Fruit fly (Drosophila melanogaster): Measurements from ENCODE around the gene CG8004.

Gene CG8004

dm6 chr3L:19906780-19907705 is 21.3 kb downstream of the CG8004 start (continued):
- TF ChIP-seq CG1792 (GFP tag; optimal IDR thresholded peaks at IDR 0.05) = peak; percentile 64
- no peak for TF ChIP-seq CG17186 (GFP tag; optimal IDR thresholded peaks at IDR 0.05)
- no peak for TF ChIP-seq ham (GFP tag; IDR thresholded peaks at IDR 0.05)
- TF ChIP-seq CTCF (GFP tag; optimal IDR thresholded peaks at IDR 0.05) = peak; percentile 16
- no peak for TF ChIP-seq CG8478 (optimal IDR thresholded peaks at IDR 0.05)
- peak; percentile 52 for TF ChIP-seq Asciz (GFP tag; optimal IDR thresholded peaks at IDR 0.05)
- peak; percentile 71 for TF ChIP-seq oc (tag; optimal IDR thresholded peaks at IDR 0.05)
- TF ChIP-seq tna (GFP tag; IDR thresholded peaks at IDR 0.05; ENCODE audit: partially characterized antibody) = no peak
- no peak for TF ChIP-seq amos (GFP tag; IDR thresholded peaks at IDR 0.05; ENCODE audit: partially characterized antibody)
- TF ChIP-seq CG5180 (GFP tag; optimal IDR thresholded peaks at IDR 0.05) = peak; percentile 50
- no peak for TF ChIP-seq gt (GFP tag; IDR thresholded peaks at IDR 0.05)
- no peak for TF ChIP-seq sna (GFP tag; IDR thresholded peaks at IDR 0.05; ENCODE audit: partially characterized antibody)
- TF ChIP-seq D19B (GFP tag; optimal IDR thresholded peaks at IDR 0.05) = no peak
- TF ChIP-seq dmrt11E (tag; optimal IDR thresholded peaks at IDR 0.05) = peak; percentile 52
- TF ChIP-seq nerfin-1 (tag; optimal IDR thresholded peaks at IDR 0.05) = peak; percentile 46
- TF ChIP-seq CG2129 (GFP tag; IDR thresholded peaks at IDR 0.05; ENCODE audit: partially characterized antibody) = no peak
- TF ChIP-seq Dp (GFP tag; optimal IDR thresholded peaks at IDR 0.05) = no peak
- TF ChIP-seq CG10321 (GFP tag; IDR thresholded peaks at IDR 0.05) = peak; percentile 92
- TF ChIP-seq Xbp1 (GFP tag; optimal IDR thresholded peaks at IDR 0.05) = no peak
- peak; percentile 74 for TF ChIP-seq peb (GFP tag; IDR thresholded peaks at IDR 0.05)
- TF ChIP-seq CG9817 (tag; optimal IDR thresholded peaks at IDR 0.05) = peak; percentile 42
- TF ChIP-seq seq (GFP tag; IDR thresholded peaks at IDR 0.05) = peak; percentile 68; the same call in 1 of the 2 replicates
- TF ChIP-seq tll (GFP tag; optimal IDR thresholded peaks at IDR 0.05) = peak in 1 of 2 experiments; percentile 61
- peak; percentile 27; the same call in 1 of the 2 replicates for TF ChIP-seq ap (GFP tag; IDR thresholded peaks at IDR 0.05)
- no peak for TF ChIP-seq esg (GFP tag; conservative IDR thresholded peaks at IDR 0.05)
- TF ChIP-seq CG3065 (GFP tag; optimal IDR thresholded peaks at IDR 0.05) = peak; percentile 31
- TF ChIP-seq so (GFP tag; IDR thresholded peaks at IDR 0.05) = peak; percentile 64; the same call in 2 of the 3 replicates
- TF ChIP-seq CG12071 (GFP tag; optimal IDR thresholded peaks at IDR 0.05) = peak; percentile 90
- peak; percentile 15 for TF ChIP-seq psq (GFP tag; optimal IDR thresholded peaks at IDR 0.05)
- peak; percentile 77 for TF ChIP-seq wek (GFP tag; optimal IDR thresholded peaks at IDR 0.05)
- TF ChIP-seq Elba2 (GFP tag; optimal IDR thresholded peaks at IDR 0.05) = no peak
- TF ChIP-seq CG10959 (GFP tag; IDR thresholded peaks at IDR 0.05) = peak; percentile 62
- TF ChIP-seq sima (GFP tag; optimal IDR thresholded peaks at IDR 0.05) = no peak
- no peak for TF ChIP-seq wor (GFP tag; IDR thresholded peaks at IDR 0.05)
- peak; percentile 8 for TF ChIP-seq gsb-n (tag; optimal IDR thresholded peaks at IDR 0.05)
- TF ChIP-seq CG7987 (GFP tag; optimal IDR thresholded peaks at IDR 0.05) = peak; percentile 90
- peak; percentile 66 to 86 for TF ChIP-seq Trl (optimal IDR thresholded peaks at IDR 0.05)
- peak; percentile 77 for TF ChIP-seq Trl (GFP tag; optimal IDR thresholded peaks at IDR 0.05)
- peak; percentile 74 for TF ChIP-seq Side (GFP tag; optimal IDR thresholded peaks at IDR 0.05)
- peak; percentile 75 for TF ChIP-seq PHDP (tag; optimal IDR thresholded peaks at IDR 0.05)
- peak; percentile 0 for TF ChIP-seq HLH54F (GFP tag; optimal IDR thresholded peaks at IDR 0.05)
- peak; percentile 41 for TF ChIP-seq CG33557 (GFP tag; optimal IDR thresholded peaks at IDR 0.05)
- peak; percentile 58 for TF ChIP-seq pho (GFP tag; optimal IDR thresholded peaks at IDR 0.05)
- TF ChIP-seq CG4360 (GFP tag; IDR thresholded peaks at IDR 0.05) = peak; percentile 82
- TF ChIP-seq CG14050 (GFP tag; IDR thresholded peaks at IDR 0.05) = 0 out of 3 replicates have a peak, but pooled peaks have one; percentile 14
- peak; percentile 13 for TF ChIP-seq tx (GFP tag; optimal IDR thresholded peaks at IDR 0.05)
- peak; percentile 29 for TF ChIP-seq twi (tag; optimal IDR thresholded peaks at IDR 0.05)
- no peak for TF ChIP-seq zfh2 (GFP tag; optimal IDR thresholded peaks at IDR 0.05)
- TF ChIP-seq schlank (tag; optimal IDR thresholded peaks at IDR 0.05) = peak; percentile 79
